Fruit fly (Drosophila melanogaster) whole organism, embryonic: ENCODE data around the gene MFS9.

Experiments
- Atf6 ChIP-seq: fragments of 200-800 bp; sonication (Bioruptor generic); IDR thresholded peaks from 2 replicates; pipeline ENCODE4 v1.3.6; 2022; ENCODE audit warnings: missing biosample characterization, missing genetic modification characterization
- Blimp-1 ChIP-seq: fragments of 200-800 bp; sonication (Bioruptor generic); optimal IDR thresholded peaks from 3 replicates; lab custom pipeline; 2018; ENCODE audit warnings: missing biosample characterization, missing genetic modification characterization, mild to moderate bottlenecking, moderate library complexity, missing genetic modification reagents
- CG15514 ChIP-seq: fragments of 200-800 bp; sonication (Bioruptor generic); optimal IDR thresholded peaks from 3 replicates; lab custom pipeline; 2017; ENCODE audit warnings: missing biosample characterization, missing genetic modification characterization, mild to moderate bottlenecking, moderate library complexity, missing genetic modification reagents
- CG16779 ChIP-seq: fragments of 200-800 bp; sonication (Bioruptor generic); IDR thresholded peaks from 2 replicates; pipeline ENCODE4 v1.3.6; 2022; ENCODE audit warnings: missing biosample characterization, missing genetic modification characterization
- CG3065 ChIP-seq: fragments of 200-800 bp; sonication (Bioruptor generic); optimal IDR thresholded peaks from 2 replicates; lab custom pipeline; 2016; ENCODE audit warnings: missing biosample characterization, missing genetic modification characterization
- CG31224 ChIP-seq: fragments of 200-800 bp; sonication (Bioruptor generic); IDR thresholded peaks from 2 replicates; pipeline ENCODE4 v1.3.6; 2022; ENCODE audit warnings: missing biosample characterization, missing genetic modification characterization
- CG31388 ChIP-seq: fragments of 200-800 bp; sonication (Bioruptor generic); optimal IDR thresholded peaks from 2 replicates; lab custom pipeline; 2016; ENCODE audit warnings: missing biosample characterization, missing genetic modification characterization
- CG4617 ChIP-seq: fragments of 200-800 bp; sonication (Bioruptor generic); optimal IDR thresholded peaks from 3 replicates; lab custom pipeline; 2016; ENCODE audit warnings: missing biosample characterization, missing genetic modification characterization, borderline replicate concordance
- Hmx ChIP-seq: fragments of 200-800 bp; sonication (Bioruptor generic); optimal IDR thresholded peaks from 2 replicates; lab custom pipeline; 2016; ENCODE audit warnings: missing biosample characterization, missing genetic modification characterization
- MTF-1 ChIP-seq: fragments of 200-800 bp; sonication (Bioruptor generic); optimal IDR thresholded peaks from 2 replicates; lab custom pipeline; 2018; ENCODE audit warnings: missing biosample characterization, mild to moderate bottlenecking, missing genetic modification characterization, borderline replicate concordance
- Med ChIP-seq: fragments of 200-800 bp; sonication (Bioruptor generic); peaks from one replicate; lab custom pipeline; 2016; ENCODE audit warnings: missing biosample characterization, missing genetic modification characterization, mild to moderate bottlenecking, inconsistent platforms, moderate library complexity
- Nf-YC ChIP-seq: fragments of 200-800 bp; optimal IDR thresholded peaks from 3 replicates; lab custom pipeline; 2019; ENCODE audit warnings: missing biosample characterization, mild to moderate bottlenecking, missing genetic modification characterization, moderate library complexity

- no peak for TF ChIP-seq CG3065 (GFP tag; lab: Kevin White, UChicago)
- no peak for TF ChIP-seq Nf-YC (tag; lab: Kevin White, UChicago)
- no peak for TF ChIP-seq CG31388 (GFP tag; lab: Kevin White, UChicago)
- TF ChIP-seq MTF-1 (GFP tag; lab: Kevin White, UChicago) = no peak
- TF ChIP-seq CG31224 (GFP tag; lab: Robert Waterston, UW) = no peak
- no peak for TF ChIP-seq CG16779 (GFP tag; lab: Robert Waterston, UW)
- no peak for TF ChIP-seq Blimp-1 (GFP tag; lab: Kevin White, UChicago)
- no peak for TF ChIP-seq CG15514 (GFP tag; lab: Kevin White, UChicago)
- no peak for TF ChIP-seq CG4617 (GFP tag; lab: Kevin White, UChicago)
- no peak for TF ChIP-seq Hmx (GFP tag; lab: Kevin White, UChicago)
- no peak for TF ChIP-seq Med (GFP tag; lab: Kevin White, UChicago)
- no peak for TF ChIP-seq Atf6 (GFP tag; lab: Robert Waterston, UW)
Measured at dm6 chr3R:20547758-20548157, 35.5 kb upstream of the MFS9 start.
